Fruit fly (Drosophila melanogaster) S2 (cell line): ENCODE data around the gene CG33725.

Experiments
- CG8478 ChIP-seq: fragments of >200 bp; optimal IDR thresholded peaks from 2 replicates; lab custom pipeline; 2018
- CTCF ChIP-seq, 2 experiments: fragments of >200 bp; optimal IDR thresholded peaks; 2 replicates each; lab custom pipeline; 2018

DNA sequence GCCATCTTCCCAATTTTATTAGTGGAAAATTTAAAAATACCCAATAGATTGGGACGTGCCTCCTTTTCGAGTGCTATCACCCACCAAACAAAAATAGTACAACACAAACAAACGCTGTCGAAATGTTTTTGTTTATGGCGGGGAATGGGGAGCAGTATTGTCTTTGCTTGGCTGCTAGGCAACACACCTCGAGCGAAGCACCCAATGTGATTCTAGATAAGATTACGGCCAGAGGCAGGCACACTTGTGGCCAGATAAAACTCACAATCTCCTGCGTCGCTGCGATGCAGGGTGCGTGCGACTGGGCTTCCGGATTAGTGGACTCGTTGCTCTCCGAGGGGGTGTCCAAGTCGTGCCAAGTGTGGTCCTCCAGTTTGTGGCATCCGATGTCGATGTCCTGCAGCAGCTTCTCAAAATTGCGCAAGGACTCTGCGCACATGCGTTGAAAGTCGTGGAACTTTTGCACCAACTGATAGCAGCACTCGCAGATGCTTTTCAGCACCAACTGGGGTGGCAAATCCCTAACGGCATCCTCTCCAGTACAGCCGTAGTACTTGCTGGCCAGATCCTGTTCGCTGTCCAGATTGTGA is 24.6 kb downstream of the CG33725 start:
- TF ChIP-seq CTCF (optimal IDR thresholded peaks at IDR 0.05; lab: Kevin White, UChicago), result no peak
- no peak for TF ChIP-seq CG8478 (lab: Kevin White, UChicago)
